Worm (Caenorhabditis elegans) whole organism, L2 larva: Measurements from ENCODE around the gene Y62F5A.9.

Experiments
- aly-2 ChIP-seq: fragments of 150-350 bp; optimal IDR thresholded peaks from 2 replicates; lab custom pipeline; 2014; ENCODE audit warnings: missing biosample characterization, missing genetic modification characterization
- lsy-2 ChIP-seq, 2 experiments: fragments of 150-350 bp in 1 of 2; sonication (generic microtip) in 1 of 2; optimal IDR thresholded peaks; 2 replicates each; lab custom pipeline; 2014 to 2017; ENCODE audit warnings: missing biosample characterization in 2 of 2, missing genetic modification characterization in 2 of 2
- ztf-4 ChIP-seq: fragments of 150-350 bp; optimal IDR thresholded peaks from 2 replicates; lab custom pipeline; 2014; ENCODE audit warnings: missing biosample characterization, missing genetic modification characterization

ce11 chrII:11542958-11543357, 4.3 kb upstream of the Y62F5A.9 start:
- TF ChIP-seq lsy-2 (tag; optimal IDR thresholded peaks at IDR 0.05; lab: Kevin White, UChicago) = no peak
- no peak for TF ChIP-seq aly-2
- TF ChIP-seq ztf-4 (tag; lab: Kevin White, UChicago) = no peak
